Fruit fly (Drosophila melanogaster): Measurements from ENCODE around the gene CG14137.

CG14137 gene

DNA sequence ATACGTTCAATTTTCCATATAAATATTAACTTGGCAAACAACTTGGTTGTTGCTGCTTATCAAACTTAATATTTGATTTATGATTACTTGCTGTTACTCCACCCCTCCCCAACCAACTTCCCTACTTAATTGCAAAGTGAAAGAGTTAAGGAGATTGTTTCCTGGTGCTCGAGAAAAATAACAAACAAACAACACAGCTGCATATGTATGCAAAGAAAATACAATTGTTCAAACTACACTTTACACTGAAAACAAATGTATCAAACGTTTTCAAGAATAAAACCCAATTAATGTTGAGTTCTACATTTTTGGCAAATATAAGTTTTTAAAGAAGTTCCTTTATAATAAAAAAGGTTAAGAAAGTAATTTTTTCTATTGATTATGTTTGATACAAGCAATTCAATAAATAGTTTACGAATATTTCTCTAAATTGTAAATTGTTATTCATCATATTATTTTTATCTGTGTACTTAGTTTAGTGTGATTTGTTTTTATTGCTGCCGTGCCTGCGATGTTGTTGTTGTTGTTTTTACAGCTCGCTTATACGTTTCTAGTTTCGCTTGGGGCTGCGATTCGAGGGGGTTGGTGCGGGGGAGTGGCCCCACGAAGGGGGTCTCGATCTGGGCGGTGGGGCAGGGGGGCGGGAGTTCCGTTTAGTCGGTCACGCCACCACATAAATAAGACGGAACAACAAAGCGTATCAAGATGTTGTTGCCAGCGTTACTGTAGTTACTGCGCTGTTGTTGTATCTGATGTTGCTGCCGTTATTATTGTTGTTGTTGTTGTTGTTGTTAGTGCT lies 44.0 kb downstream of the CG14137 start (continued):
- TF ChIP-seq Antp (GFP tag; optimal IDR thresholded peaks at IDR 0.05): no peak
- peak; percentile 83 for TF ChIP-seq Ptx1 (GFP tag; IDR thresholded peaks at IDR 0.05)
- peak; percentile 91 for TF ChIP-seq abd-A (tag; optimal IDR thresholded peaks at IDR 0.05)
- no peak for TF ChIP-seq CG7271 (tag; optimal IDR thresholded peaks at IDR 0.05)
- TF ChIP-seq Optix (GFP tag; IDR thresholded peaks at IDR 0.05): 0 out of 3 replicates have a peak, but pooled peaks have one; percentile 40
- TF ChIP-seq Eip74EF (GFP tag; optimal IDR thresholded peaks at IDR 0.05): peak in 1 of 2 experiments; percentile 87
- TF ChIP-seq Hey (tag; optimal IDR thresholded peaks at IDR 0.05): peak; percentile 35
- TF ChIP-seq salm (tag; optimal IDR thresholded peaks at IDR 0.05): peak; percentile 44
- no peak; the same call in 1 of the 3 replicates for TF ChIP-seq croc (GFP tag; conservative IDR thresholded peaks at IDR 0.05)
- no peak for TF ChIP-seq kah (GFP tag; optimal IDR thresholded peaks at IDR 0.05)
- TF ChIP-seq ab (GFP tag; optimal IDR thresholded peaks at IDR 0.05): no peak
- no peak for TF ChIP-seq CG8478 (optimal IDR thresholded peaks at IDR 0.05)
- peak; percentile 72 for TF ChIP-seq odd (GFP tag; optimal IDR thresholded peaks at IDR 0.05)
- TF ChIP-seq Ravus (GFP tag; IDR thresholded peaks at IDR 0.05): no peak
- TF ChIP-seq ERR (GFP tag; optimal IDR thresholded peaks at IDR 0.05): peak; percentile 24
- peak; percentile 35 for TF ChIP-seq CG1792 (GFP tag; optimal IDR thresholded peaks at IDR 0.05)
- TF ChIP-seq otp (GFP tag; IDR thresholded peaks at IDR 0.05): no peak
- TF ChIP-seq Max (GFP tag; optimal IDR thresholded peaks at IDR 0.05): peak; percentile 28
- TF ChIP-seq slbo (GFP tag; IDR thresholded peaks at IDR 0.05): peak; percentile 72
- TF ChIP-seq fd3F (GFP tag; optimal IDR thresholded peaks at IDR 0.05): peak; percentile 39
- TF ChIP-seq CG12391 (tag; optimal IDR thresholded peaks at IDR 0.05): peak; percentile 87
- no peak for TF ChIP-seq dimm (GFP tag; IDR thresholded peaks at IDR 0.05)
- TF ChIP-seq toy (GFP tag; IDR thresholded peaks at IDR 0.05): no peak
- TF ChIP-seq Med (GFP tag): peak; percentile 85
- no peak for TF ChIP-seq gt (GFP tag; IDR thresholded peaks at IDR 0.05)
- TF ChIP-seq nerfin-1 (tag; optimal IDR thresholded peaks at IDR 0.05): peak; percentile 77
- TF ChIP-seq CG6175 (GFP tag; IDR thresholded peaks at IDR 0.05): peak; percentile 80
- TF ChIP-seq Aef1 (GFP tag; IDR thresholded peaks at IDR 0.05): 0 out of 3 replicates have a peak, but pooled peaks have one; percentile 36
- peak; percentile 41 for TF ChIP-seq Fer1 (GFP tag; optimal IDR thresholded peaks at IDR 0.05)
- TF ChIP-seq CG30403 (GFP tag; optimal IDR thresholded peaks at IDR 0.05): peak; percentile 76
- no peak for TF ChIP-seq Hr39 (optimal IDR thresholded peaks at IDR 0.05)
- no peak for TF ChIP-seq HLH54F (GFP tag; optimal IDR thresholded peaks at IDR 0.05)
- peak; percentile 11 for TF ChIP-seq Vsx1 (GFP tag; optimal IDR thresholded peaks at IDR 0.05)
- TF ChIP-seq CG12659 (GFP tag; optimal IDR thresholded peaks at IDR 0.05): peak; percentile 71
- TF ChIP-seq CG1603 (tag; optimal IDR thresholded peaks at IDR 0.05): peak; percentile 50
- TF ChIP-seq grn (GFP tag; optimal IDR thresholded peaks at IDR 0.05): no peak
- TF ChIP-seq D19B (GFP tag; optimal IDR thresholded peaks at IDR 0.05): no peak
- peak; percentile 7 for TF ChIP-seq CG7987 (GFP tag; optimal IDR thresholded peaks at IDR 0.05)
- peak; percentile 38; the same call in 1 of the 2 replicates for TF ChIP-seq HLH3B (GFP tag; IDR thresholded peaks at IDR 0.05)
- TF ChIP-seq sr (GFP tag; IDR thresholded peaks at IDR 0.05): no peak
- TF ChIP-seq CG9817 (tag; optimal IDR thresholded peaks at IDR 0.05): peak; percentile 54
- peak; percentile 83 for TF ChIP-seq CG17829 (tag; optimal IDR thresholded peaks at IDR 0.05)
- peak; percentile 76 for TF ChIP-seq sug (tag; optimal IDR thresholded peaks at IDR 0.05)
- TF ChIP-seq Spps (tag; optimal IDR thresholded peaks at IDR 0.05): peak; percentile 46
- no peak for TF ChIP-seq pfk (GFP tag; optimal IDR thresholded peaks at IDR 0.05)
- peak; percentile 70 for TF ChIP-seq Camta (GFP tag; optimal IDR thresholded peaks at IDR 0.05)
- no peak for TF ChIP-seq CG17802 (tag; optimal IDR thresholded peaks at IDR 0.05)
- no peak for TF ChIP-seq cg (GFP tag; optimal IDR thresholded peaks at IDR 0.05)
- peak; percentile 83 for TF ChIP-seq unpg (GFP tag; optimal IDR thresholded peaks at IDR 0.05)
- TF ChIP-seq shn (GFP tag; optimal IDR thresholded peaks at IDR 0.05): peak; percentile 10

Data from whole organism, embryonic.